Worm (Caenorhabditis elegans) whole organism, L4 larva: ENCODE results near the gene R10E4.1.

Experiments used
- F10B5.3 ChIP-seq: sonication (generic microtip); optimal IDR thresholded peaks from 2 replicates; lab custom pipeline; 2016; ENCODE audit warnings: mild to moderate bottlenecking, missing genetic modification characterization, missing compliant biosample characterization
- F44E2.7 ChIP-seq: fragments of 200-800 bp; sonication (Bioruptor generic); IDR thresholded peaks from 2 replicates; pipeline ENCODE4 v2.1.2; 2022; ENCODE audit warnings: missing genetic modification characterization, missing compliant biosample characterization
- T20F7.1 ChIP-seq: fragments of 200-800 bp; sonication (Bioruptor generic); optimal IDR thresholded peaks from 2 replicates; lab custom pipeline; 2018; ENCODE audit warnings: mild to moderate bottlenecking, missing genetic modification characterization, missing compliant biosample characterization
- Y75B8A.6 ChIP-seq: fragments of 200-800 bp; sonication (Bioruptor generic); IDR thresholded peaks from 2 replicates; pipeline ENCODE4 v1.3.6; 2022; ENCODE audit warnings: missing genetic modification reagents, missing genetic modification characterization, missing compliant biosample characterization
- ZK337.2 ChIP-seq: fragments of 200-800 bp; sonication (Bioruptor generic); IDR thresholded peaks from 2 replicates; pipeline ENCODE4 v1.3.6; 2022; ENCODE audit warnings: missing genetic modification reagents, missing genetic modification characterization, missing compliant biosample characterization
- ZK546.5 ChIP-seq, 2 experiments: sonication (generic microtip); optimal IDR thresholded peaks; 2 replicates each; lab custom pipeline; 2017; ENCODE audit warnings: missing biosample characterization in 2 of 2, missing genetic modification characterization in 2 of 2
- aly-2 ChIP-seq: sonication (generic microtip); optimal IDR thresholded peaks from 2 replicates; lab custom pipeline; 2018; ENCODE audit warnings: missing biosample characterization, missing genetic modification characterization
- ama-1 ChIP-seq: fragments of 150-350 bp; optimal IDR thresholded peaks from 2 replicates; lab custom pipeline; 2014; ENCODE audit warnings: inconsistent platforms, mixed read lengths
- arid-1 ChIP-seq: fragments of 200-800 bp; sonication (Bioruptor generic); conservative IDR thresholded peaks from 2 replicates; pipeline ENCODE4 v1.3.6; 2022; ENCODE audit warnings: missing genetic modification reagents, missing genetic modification characterization, missing compliant biosample characterization
- ceh-28 ChIP-seq: fragments of 150-350 bp; optimal IDR thresholded peaks from 2 replicates; lab custom pipeline; 2014; ENCODE audit warnings: missing biosample characterization, missing genetic modification reagents, missing genetic modification characterization
- ceh-32 ChIP-seq: sonication (generic microtip); optimal IDR thresholded peaks from 2 replicates; lab custom pipeline; 2016; ENCODE audit warnings: mild to moderate bottlenecking, missing genetic modification characterization, missing compliant biosample characterization; ENCODE audit not compliant: poor library complexity
- ceh-62 ChIP-seq: sonication (generic microtip); optimal IDR thresholded peaks from 2 replicates; lab custom pipeline; 2017; ENCODE audit warnings: missing biosample characterization, missing genetic modification characterization
- daf-16 ChIP-seq, 3 experiments: sonication (generic microtip); optimal IDR thresholded peaks; 2 replicates each; lab custom pipeline; 2016 to 2017; ENCODE audit warnings: missing genetic modification characterization in 3 of 3, missing genetic modification reagents in 3 of 3, mild to moderate bottlenecking in 2 of 3, missing compliant biosample characterization in 2 of 3, missing biosample characterization in 1 of 3, moderate library complexity in 1 of 3
- daf-19 ChIP-seq: fragments of 200-800 bp; sonication (Bioruptor generic); conservative IDR thresholded peaks from 2 replicates; pipeline ENCODE4 v1.3.6; 2022; ENCODE audit warnings: missing genetic modification characterization, missing compliant biosample characterization
- daf-8 ChIP-seq: fragments of 200-800 bp; sonication (Bioruptor generic); IDR thresholded peaks from 2 replicates; pipeline ENCODE4 v1.3.6; 2022; ENCODE audit warnings: missing genetic modification characterization, missing compliant biosample characterization
- dmd-8 ChIP-seq: fragments of 200-800 bp; sonication (Bioruptor generic); IDR thresholded peaks from 2 replicates; pipeline ENCODE4 v1.3.6; 2022; ENCODE audit warnings: missing genetic modification characterization, missing compliant biosample characterization
- egl-27 ChIP-seq: sonication (generic microtip); optimal IDR thresholded peaks from 3 replicates; lab custom pipeline; 2017; ENCODE audit warnings: missing biosample characterization, missing genetic modification reagents, missing genetic modification characterization
- egl-43 ChIP-seq: fragments of 200-800 bp; sonication (Bioruptor generic); IDR thresholded peaks from 2 replicates; pipeline ENCODE4 v1.3.6; 2022; ENCODE audit warnings: missing genetic modification reagents, missing genetic modification characterization, missing compliant biosample characterization
- hif-1 ChIP-seq, 2 experiments: sonication (generic microtip); optimal IDR thresholded peaks; 2 replicates each; lab custom pipeline; 2016 to 2017; ENCODE audit warnings: missing compliant biosample characterization in 2 of 2, missing genetic modification characterization in 2 of 2, missing genetic modification reagents in 2 of 2, missing genotype in 2 of 2, mild to moderate bottlenecking in 1 of 2
- jun-1 ChIP-seq: fragments of 150-350 bp; optimal IDR thresholded peaks from 2 replicates; lab custom pipeline; 2014; ENCODE audit warnings: missing biosample characterization, missing genetic modification reagents, missing genetic modification characterization
- lin-13 ChIP-seq: fragments of 150-350 bp; optimal IDR thresholded peaks from 2 replicates; lab custom pipeline; 2014; ENCODE audit warnings: missing biosample characterization, missing genetic modification reagents, missing genetic modification characterization
- lin-38 ChIP-seq: fragments of 200-800 bp; sonication (Bioruptor generic); IDR thresholded peaks from 2 replicates; pipeline ENCODE4 v1.3.6; 2022; ENCODE audit warnings: missing genetic modification reagents, missing genetic modification characterization, missing compliant biosample characterization
- lir-3 ChIP-seq: sonication (generic microtip); optimal IDR thresholded peaks from 2 replicates; lab custom pipeline; 2016; ENCODE audit warnings: mild to moderate bottlenecking, missing genetic modification characterization, missing compliant biosample characterization
- madf-5 ChIP-seq, 2 experiments: fragments of 200-800 bp; sonication (Bioruptor generic); IDR thresholded peaks; 2 replicates each; pipeline ENCODE4 v1.3.6; 2022; ENCODE audit warnings: missing compliant biosample characterization in 2 of 2, missing genetic modification characterization in 2 of 2
- madf-9 ChIP-seq: fragments of 200-800 bp; sonication (Bioruptor generic); conservative IDR thresholded peaks from 2 replicates; pipeline ENCODE4 v1.3.6; 2022; ENCODE audit warnings: missing genetic modification reagents, missing genetic modification characterization, missing compliant biosample characterization
- mdl-1 ChIP-seq, 2 experiments: fragments of 150-350 bp in 1 of 2; sonication (generic microtip) in 1 of 2; optimal IDR thresholded peaks; 2 replicates each; lab custom pipeline; 2014 to 2017; ENCODE audit warnings: missing biosample characterization in 2 of 2, missing genetic modification characterization in 2 of 2
- nhr-111 ChIP-seq: fragments of 200-800 bp; sonication (Bioruptor generic); optimal IDR thresholded peaks from 2 replicates; lab custom pipeline; 2018; ENCODE audit warnings: mild to moderate bottlenecking, missing genetic modification characterization, missing compliant biosample characterization
- nhr-25 ChIP-seq: sonication (generic microtip); optimal IDR thresholded peaks from 2 replicates; lab custom pipeline; 2017; ENCODE audit warnings: missing genetic modification characterization, mild to moderate bottlenecking, missing compliant biosample characterization, antibody characterized with exemption, moderate library complexity, borderline replicate concordance; ENCODE audit not compliant: insufficient read depth
- nhr-28 ChIP-seq: fragments of 150-350 bp; optimal IDR thresholded peaks from 2 replicates; lab custom pipeline; 2014; ENCODE audit warnings: missing biosample characterization, missing genetic modification characterization
- nhr-41 ChIP-seq: fragments of 200-800 bp; sonication (Bioruptor generic); IDR thresholded peaks from 2 replicates; pipeline ENCODE4 v1.3.6; 2022; ENCODE audit warnings: missing genetic modification reagents, missing genetic modification characterization, missing compliant biosample characterization
- nhr-6 ChIP-seq: fragments of 150-350 bp; optimal IDR thresholded peaks from 2 replicates; lab custom pipeline; 2014; ENCODE audit warnings: missing biosample characterization, missing genetic modification characterization
- nhr-77 ChIP-seq: fragments of 150-350 bp; optimal IDR thresholded peaks from 2 replicates; lab custom pipeline; 2014; ENCODE audit warnings: missing biosample characterization, missing genetic modification characterization
- pha-4 ChIP-seq, 2 experiments: fragments of 150-350 bp in 1 of 2; fragments of 200-800 bp in 1 of 2; sonication (Bioruptor generic) in 1 of 2; IDR thresholded peaks in 1 of 2; optimal IDR thresholded peaks in 1 of 2; 2 replicates each; pipeline versions ENCODE4 v1.3.6 to Lab custom; 2014 to 2022; ENCODE audit warnings: missing genetic modification characterization in 2 of 2, missing genetic modification reagents in 2 of 2, missing biosample characterization in 1 of 2, missing compliant biosample characterization in 1 of 2
- php-3 ChIP-seq: fragments of 200-800 bp; sonication (Bioruptor generic); IDR thresholded peaks from 2 replicates; pipeline ENCODE4 v1.3.6; 2022; ENCODE audit warnings: missing genetic modification reagents, missing genetic modification characterization, missing compliant biosample characterization
- rbr-2 ChIP-seq: sonication (generic microtip); optimal IDR thresholded peaks from 2 replicates; lab custom pipeline; 2016; ENCODE audit warnings: missing genotype, missing genetic modification characterization, missing compliant biosample characterization
- sdz-12 ChIP-seq: fragments of 200-800 bp; sonication (Bioruptor generic); optimal IDR thresholded peaks from 2 replicates; lab custom pipeline; 2018; ENCODE audit warnings: mild to moderate bottlenecking, missing genetic modification characterization, missing compliant biosample characterization
- skn-1 ChIP-seq: fragments of 150-350 bp; optimal IDR thresholded peaks from 2 replicates; lab custom pipeline; 2014; ENCODE audit warnings: missing biosample characterization, missing genetic modification characterization
- snpc-1.2 ChIP-seq: fragments of 200-800 bp; sonication (Bioruptor generic); IDR thresholded peaks from 2 replicates; pipeline ENCODE4 v1.3.6; 2022; ENCODE audit warnings: missing genetic modification reagents, missing genetic modification characterization, missing compliant biosample characterization
- snpc-4 ChIP-seq: fragments of 150-350 bp; optimal IDR thresholded peaks from 2 replicates; lab custom pipeline; 2014; ENCODE audit warnings: missing biosample characterization, missing genetic modification characterization
- spr-1 ChIP-seq: sonication (generic microtip); optimal IDR thresholded peaks from 2 replicates; lab custom pipeline; 2016; ENCODE audit warnings: mild to moderate bottlenecking, missing genetic modification characterization, missing compliant biosample characterization
- spr-3 ChIP-seq: fragments of 200-800 bp; sonication (Bioruptor generic); optimal IDR thresholded peaks from 2 replicates; lab custom pipeline; 2018; ENCODE audit warnings: mild to moderate bottlenecking, missing genetic modification characterization, missing compliant biosample characterization
- tag-97 ChIP-seq: fragments of 200-800 bp; sonication (Bioruptor generic); IDR thresholded peaks from 2 replicates; pipeline ENCODE4 v1.3.6; 2022; ENCODE audit warnings: missing genetic modification characterization, missing compliant biosample characterization
- tra-1 ChIP-seq: fragments of 200-800 bp; sonication (Bioruptor generic); IDR thresholded peaks from 2 replicates; pipeline ENCODE4 v1.3.6; 2022; ENCODE audit warnings: missing genetic modification reagents, missing genetic modification characterization, missing compliant biosample characterization
- unc-130 ChIP-seq: sonication (generic microtip); optimal IDR thresholded peaks from 2 replicates; lab custom pipeline; 2016; ENCODE audit warnings: missing genetic modification reagents, missing genetic modification characterization, missing compliant biosample characterization
- unc-39 ChIP-seq: sonication (generic microtip); optimal IDR thresholded peaks from 2 replicates; lab custom pipeline; 2017; ENCODE audit warnings: missing biosample characterization, missing genetic modification characterization
- vab-7 ChIP-seq: fragments of 200-800 bp; sonication (Bioruptor generic); IDR thresholded peaks from 2 replicates; pipeline ENCODE4 v1.3.6; 2022; ENCODE audit warnings: missing genetic modification reagents, missing genetic modification characterization, missing compliant biosample characterization
- zag-1 ChIP-seq: fragments of 150-350 bp; optimal IDR thresholded peaks from 2 replicates; lab custom pipeline; 2014; ENCODE audit warnings: missing biosample characterization, missing genetic modification characterization
- zip-11 ChIP-seq: fragments of 200-800 bp; sonication (Bioruptor generic); IDR thresholded peaks from 2 replicates; pipeline ENCODE4 v1.3.6; 2022; ENCODE audit warnings: missing genetic modification characterization, missing compliant biosample characterization

Gene R10E4.1

ce11 chrIII:4281955-4282618 is 12.5 kb downstream of the R10E4.1 start:
- TF ChIP-seq zip-11 (no peak; the same call in 1 of the 2 replicates), T20F7.1 (GFP tag; lab: Kevin White, UChicago) (peak; percentile 88), ceh-62 (tag; lab: Kevin White, UChicago) (no peak), pha-4 (GFP tag; IDR thresholded peaks at IDR 0.05; lab: Robert Waterston, UW) (peak; percentile 98), pha-4 (tag; optimal IDR thresholded peaks at IDR 0.05; lab: Kevin White, UChicago) (peak; percentile 40), ZK337.2 (peak; percentile 38; the same call in 1 of the 2 replicates), sdz-12 (GFP tag; lab: Kevin White, UChicago) (no peak), ceh-32 (tag; lab: Kevin White, UChicago) (peak; percentile 90), daf-19 (GFP tag; lab: Robert Waterston, UW) (peak; percentile 81), dmd-8 (GFP tag; lab: Robert Waterston, UW) (0 out of 2 replicates have a peak, but pooled peaks have one; percentile 71), tra-1 (peak; percentile 98), nhr-111 (GFP tag; lab: Kevin White, UChicago) (peak; percentile 40), unc-39 (tag; lab: Kevin White, UChicago) (no peak), spr-3 (GFP tag; lab: Kevin White, UChicago) (peak; percentile 92), nhr-41 (GFP tag; lab: Robert Waterston, UW) (peak; percentile 91), spr-1 (tag; lab: Kevin White, UChicago) (peak; percentile 96), unc-130 (GFP tag; lab: Kevin White, UChicago) (peak; percentile 25), snpc-4 (tag; lab: Kevin White, UChicago) (peak; percentile 56), ZK546.5 (tag; optimal IDR thresholded peaks at IDR 0.05; lab: Kevin White, UChicago) (peak in 1 of 2 experiments; percentile 52), tag-97 (GFP tag; lab: Robert Waterston, UW) (0 out of 2 replicates have a peak, but pooled peaks have one; percentile 10), daf-8 (no peak), ceh-28 (peak; percentile 62), hif-1 (tag; optimal IDR thresholded peaks at IDR 0.05; lab: Kevin White, UChicago) (peak; percentile 90 to 96), Y75B8A.6 (GFP tag; lab: Robert Waterston, UW) (0 out of 2 replicates have a peak, but pooled peaks have one; percentile 8), vab-7 (peak; percentile 82), aly-2 (tag; lab: Kevin White, UChicago) (no peak), madf-5 (GFP tag; IDR thresholded peaks at IDR 0.05; lab: Robert Waterston, UW) (peak in 1 of 2 experiments; percentile 39; a peak in 1 of 4 replicates), rbr-2 (tag; lab: Kevin White, UChicago) (peak; percentile 99), daf-16 (GFP tag; optimal IDR thresholded peaks at IDR 0.05; lab: Kevin White, UChicago) (peak; percentile 94 to 97), daf-16 (tag; optimal IDR thresholded peaks at IDR 0.05; lab: Kevin White, UChicago) (peak; percentile 72), nhr-28 (tag; lab: Kevin White, UChicago) (peak; percentile 93), mdl-1 (tag; optimal IDR thresholded peaks at IDR 0.05; lab: Kevin White, UChicago) (peak; percentile 98 to 99), egl-43 (peak; percentile 96), egl-27 (tag; lab: Kevin White, UChicago) (no peak), F44E2.7 (GFP tag; lab: Robert Waterston, UW) (no peak), madf-9 (peak; percentile 99), jun-1 (tag; lab: Kevin White, UChicago) (peak; percentile 90), snpc-1.2 (GFP tag; lab: Robert Waterston, UW) (no peak; the same call in 1 of the 2 replicates), ama-1 (lab: Kevin White, UChicago) (no peak), arid-1 (peak; percentile 87), lir-3 (tag; lab: Kevin White, UChicago) (peak; percentile 82), lin-38 (GFP tag; lab: Robert Waterston, UW) (peak; percentile 85), nhr-25 (tag; lab: Kevin White, UChicago) (peak; percentile 83), skn-1 (tag; lab: Kevin White, UChicago) (no peak), nhr-6 (tag; lab: Kevin White, UChicago) (peak; percentile 29), php-3 (GFP tag; lab: Robert Waterston, UW) (peak; percentile 77), nhr-77 (tag; lab: Kevin White, UChicago) (peak; percentile 90), F10B5.3 (tag; lab: Kevin White, UChicago) (peak; percentile 91), lin-13 (GFP tag; lab: Kevin White, UChicago) (peak; percentile 90), zag-1 (peak; percentile 91)
